Worm (Caenorhabditis elegans): Measurements from ENCODE around the gene egl-20.
"Not testable (repeated sequence)": the region's sequence is repeated elsewhere in the genome, so short reads cannot be mapped to it uniquely, and the experiment has no call there.

The egl-20 gene

ce11 chrIV:9837349-9837748 lies 22.0 kb upstream of the egl-20 start, which contains the start of gene msp-10:
Gene msp-10 (plus strand): TSS chrIV:9837649.
- not testable (repeated sequence) for TF ChIP-seq zip-8, nhr-76, pha-4 (tag; optimal IDR thresholded peaks at IDR 0.05)

DNA sequence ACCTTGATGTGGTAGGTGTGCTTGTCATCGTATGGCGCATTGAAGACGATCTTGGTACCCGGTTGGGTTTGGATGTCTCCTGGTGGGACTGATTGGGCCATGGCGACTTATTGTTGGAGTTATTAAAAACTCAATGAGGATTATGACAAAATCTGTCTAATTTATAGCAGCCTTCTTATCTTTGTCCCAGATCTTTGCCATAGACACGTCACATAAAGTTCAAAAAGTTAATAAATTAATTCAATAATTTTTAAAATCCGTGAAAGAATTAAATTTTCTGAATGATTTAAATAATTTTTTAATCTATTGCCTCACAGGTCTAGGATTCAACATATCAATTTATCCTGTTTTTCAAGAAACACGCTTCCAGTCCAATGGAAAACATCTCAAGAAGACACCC lies 21.0 kb upstream of the egl-20 start, which contains the start of gene msp-81:
Gene msp-81 (minus strand): TSS at position 101 of the 400 bp plus-strand sequence.
- no peak for TF ChIP-seq ces-1 (GFP tag; optimal IDR thresholded peaks at IDR 0.05)
- TF ChIP-seq unc-39 (tag; optimal IDR thresholded peaks at IDR 0.05), result no peak
- TF ChIP-seq zip-8 (tag; optimal IDR thresholded peaks at IDR 0.05), result no peak
- TF ChIP-seq drap-1 (GFP tag; optimal IDR thresholded peaks at IDR 0.05), result no peak
- TF ChIP-seq ceh-43 (GFP tag; optimal IDR thresholded peaks at IDR 0.05), result no peak
- no peak for TF ChIP-seq elt-3 (tag; optimal IDR thresholded peaks at IDR 0.05)
- TF ChIP-seq ham-2 (GFP tag; optimal IDR thresholded peaks at IDR 0.05), result no peak
- no peak for TF ChIP-seq tbx-8 (GFP tag; optimal IDR thresholded peaks at IDR 0.05)
- TF ChIP-seq nhr-237 (tag; optimal IDR thresholded peaks at IDR 0.05), result no peak
- no peak for TF ChIP-seq ceh-83 (GFP tag; optimal IDR thresholded peaks at IDR 0.05)
- no peak for TF ChIP-seq ztf-11 (tag; optimal IDR thresholded peaks at IDR 0.05)
- no peak for TF ChIP-seq nhr-2 (tag; optimal IDR thresholded peaks at IDR 0.05)
- no peak for TF ChIP-seq lsy-2 (tag; optimal IDR thresholded peaks at IDR 0.05)
- TF ChIP-seq blmp-1 (tag; optimal IDR thresholded peaks at IDR 0.05), result no peak

DNA sequence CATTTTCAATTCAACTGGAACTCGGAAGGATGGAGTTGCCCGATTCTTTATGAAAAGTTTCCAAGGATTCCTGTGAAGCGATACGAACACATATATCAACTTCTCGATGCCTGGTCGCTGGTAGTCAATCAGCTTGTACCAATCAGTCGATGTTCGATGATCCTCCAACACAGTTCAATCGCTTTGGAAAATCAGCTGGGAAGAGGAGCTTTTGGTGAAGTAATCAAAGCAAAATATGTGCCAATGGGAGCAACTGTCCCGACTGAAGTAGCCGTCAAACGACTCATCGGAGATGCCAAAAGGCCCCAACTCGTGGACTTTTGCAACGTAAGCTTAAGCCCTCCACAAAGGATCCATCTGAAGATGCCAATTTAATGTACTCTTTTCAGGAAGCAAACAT lies 18.0 kb upstream of the egl-20 start:
- no peak for TF ChIP-seq ceh-83 (GFP tag; optimal IDR thresholded peaks at IDR 0.05)
- TF ChIP-seq unc-39 (tag; optimal IDR thresholded peaks at IDR 0.05), result no peak
- no peak for TF ChIP-seq ztf-11 (tag; optimal IDR thresholded peaks at IDR 0.05)
- TF ChIP-seq ceh-43 (GFP tag; optimal IDR thresholded peaks at IDR 0.05), result no peak
- TF ChIP-seq nhr-237 (tag; optimal IDR thresholded peaks at IDR 0.05), result no peak
- TF ChIP-seq hlh-1 (tag; optimal IDR thresholded peaks at IDR 0.05), result no peak
- no peak for TF ChIP-seq mls-2 (tag; optimal IDR thresholded peaks at IDR 0.05)
- no peak for TF ChIP-seq blmp-1 (tag; optimal IDR thresholded peaks at IDR 0.05)
- TF ChIP-seq sptf-1 (tag; optimal IDR thresholded peaks at IDR 0.05), result no peak
- TF ChIP-seq unc-62 (GFP tag; optimal IDR thresholded peaks at IDR 0.05), result no peak
- no peak for TF ChIP-seq lsy-2 (tag; optimal IDR thresholded peaks at IDR 0.05)
- no peak for TF ChIP-seq ceh-39 (tag; optimal IDR thresholded peaks at IDR 0.05)
- no peak for TF ChIP-seq zip-8 (tag; optimal IDR thresholded peaks at IDR 0.05)
- no peak for TF ChIP-seq ces-1 (GFP tag; optimal IDR thresholded peaks at IDR 0.05)
- TF ChIP-seq mab-5 (tag; optimal IDR thresholded peaks at IDR 0.05), result no peak
- TF ChIP-seq sem-2 (GFP tag; optimal IDR thresholded peaks at IDR 0.05), result no peak
- TF ChIP-seq nhr-12 (tag; optimal IDR thresholded peaks at IDR 0.05), result no peak
- TF ChIP-seq bed-3 (GFP tag; optimal IDR thresholded peaks at IDR 0.05), result no peak
- TF ChIP-seq mep-1 (tag; optimal IDR thresholded peaks at IDR 0.05), result no peak
- no peak for TF ChIP-seq ham-2 (GFP tag; optimal IDR thresholded peaks at IDR 0.05)

- TF ChIP-seq M03D4.4 (tag; optimal IDR thresholded peaks at IDR 0.05) (no peak), lin-32 (GFP tag; optimal IDR thresholded peaks at IDR 0.05) (no peak), ceh-39 (tag; optimal IDR thresholded peaks at IDR 0.05) (no peak), nhr-2 (tag; optimal IDR thresholded peaks at IDR 0.05) (no peak), zip-8 (tag; optimal IDR thresholded peaks at IDR 0.05) (no peak), blmp-1 (tag; optimal IDR thresholded peaks at IDR 0.05) (no peak), unc-120 (tag; optimal IDR thresholded peaks at IDR 0.05; ENCODE audit: poor library complexity, severe bottlenecking) (no peak), ceh-43 (GFP tag; optimal IDR thresholded peaks at IDR 0.05) (no peak), mep-1 (tag; optimal IDR thresholded peaks at IDR 0.05) (no peak), elt-3 (tag; optimal IDR thresholded peaks at IDR 0.05) (no peak), nhr-76 (tag; optimal IDR thresholded peaks at IDR 0.05) (no peak), sptf-1 (tag; optimal IDR thresholded peaks at IDR 0.05) (no peak), flh-1 (GFP tag; optimal IDR thresholded peaks at IDR 0.05) (no peak)
Observed at ce11 chrIV:9832586-9832985, 17.3 kb upstream of the egl-20 start, which contains the start of gene kin-21. Gene kin-21 (plus strand): TSS chrIV:9832886.

- TF ChIP-seq bed-3 (GFP tag; optimal IDR thresholded peaks at IDR 0.05) (no peak), lsy-2 (tag; optimal IDR thresholded peaks at IDR 0.05) (no peak), cnd-1 (tag; optimal IDR thresholded peaks at IDR 0.05) (no peak), hlh-1 (tag; optimal IDR thresholded peaks at IDR 0.05) (no peak), elt-1 (tag; optimal IDR thresholded peaks at IDR 0.05; ENCODE audit: borderline replicate concordance, insufficient read depth) (no peak), unc-62 (GFP tag; optimal IDR thresholded peaks at IDR 0.05) (no peak), elt-3 (tag; optimal IDR thresholded peaks at IDR 0.05) (no peak), lin-32 (GFP tag; optimal IDR thresholded peaks at IDR 0.05) (no peak), nhr-2 (tag; optimal IDR thresholded peaks at IDR 0.05) (no peak)
Observed at ce11 chrIV:9825196-9825744, 9.9 kb upstream of the egl-20 start, which contains the start of gene mtr-4. Gene mtr-4 (plus strand): TSS chrIV:9825694.

Data from whole organism, mixed stage, embryonic.